Worm (Caenorhabditis elegans): ENCODE data around the gene T02E9.5.
A peak's percentile ranks its signal among the peaks of the same experiment; 100 is the strongest.

- peak; percentile 65 for TF ChIP-seq unc-55 (GFP tag; optimal IDR thresholded peaks at IDR 0.05)
- TF ChIP-seq elt-2 (tag; optimal IDR thresholded peaks at IDR 0.05) = peak; percentile 100
- TF ChIP-seq ztf-16 (tag; optimal IDR thresholded peaks at IDR 0.05) = peak; percentile 97
- TF ChIP-seq ceh-6 (GFP tag; optimal IDR thresholded peaks at IDR 0.05) = peak; percentile 100
- peak; percentile 97 for TF ChIP-seq lin-11 (tag; optimal IDR thresholded peaks at IDR 0.05)
- TF ChIP-seq nfya-1 (tag; optimal IDR thresholded peaks at IDR 0.05) = peak; percentile 91
- no peak for TF ChIP-seq nhr-11 (tag; optimal IDR thresholded peaks at IDR 0.05)
- TF ChIP-seq ceh-19 (GFP tag; optimal IDR thresholded peaks at IDR 0.05) = peak; percentile 99
- peak; percentile 98 for TF ChIP-seq eyg-1 (tag; optimal IDR thresholded peaks at IDR 0.05)
- TF ChIP-seq pqm-1 (tag; optimal IDR thresholded peaks at IDR 0.05) = peak; percentile 98
- TF ChIP-seq ama-1 (optimal IDR thresholded peaks at IDR 0.05) = no peak
- TF ChIP-seq ceh-14 (tag; optimal IDR thresholded peaks at IDR 0.05) = peak; percentile 99
Measured at ce11 chrV:11314025-11314880, 27.8 kb upstream of the T02E9.5 start.

Data from whole organism, late embryonic.